Fruit fly (Drosophila melanogaster) whole organism, embryonic: Measurements from ENCODE around the gene bwa.

Experiments used
- Adf1 ChIP-seq: fragments of 200-800 bp; sonication (Bioruptor generic); IDR thresholded peaks from 2 replicates; pipeline ENCODE4 v1.3.6; 2022; ENCODE audit warnings: missing biosample characterization, missing genetic modification characterization
- Atf-2 ChIP-seq: fragments of 200-800 bp; sonication (Bioruptor generic); optimal IDR thresholded peaks from 2 replicates; lab custom pipeline; 2016; ENCODE audit warnings: missing biosample characterization, missing genetic modification characterization
- Atf3 ChIP-seq: fragments of 200-800 bp; sonication (Bioruptor generic); optimal IDR thresholded peaks from 3 replicates; lab custom pipeline; 2016; ENCODE audit warnings: missing biosample characterization, missing genetic modification characterization
- CG11398 ChIP-seq: fragments of 200-800 bp; sonication (Bioruptor generic); optimal IDR thresholded peaks from 2 replicates; lab custom pipeline; 2016; ENCODE audit warnings: missing biosample characterization, missing genetic modification characterization
- CG16813 ChIP-seq: fragments of 200-800 bp; sonication (Bioruptor generic); IDR thresholded peaks from 3 replicates; pipeline ENCODE4 v1.3.6; 2022; ENCODE audit warnings: missing biosample characterization, missing genetic modification characterization; ENCODE audit not compliant: partially characterized antibody
- CG17568 ChIP-seq: fragments of 200-800 bp; sonication (Bioruptor generic); optimal IDR thresholded peaks from 2 replicates; lab custom pipeline; 2018; ENCODE audit warnings: missing biosample characterization, mild to moderate bottlenecking, missing genetic modification characterization, moderate library complexity
- CG18619 ChIP-seq: fragments of 200-800 bp; sonication (Bioruptor generic); optimal IDR thresholded peaks from 3 replicates; lab custom pipeline; 2017; ENCODE audit warnings: missing biosample characterization, mild to moderate bottlenecking, missing genetic modification characterization
- CG2129 ChIP-seq: fragments of 200-800 bp; sonication (Bioruptor generic); IDR thresholded peaks from 2 replicates; pipeline ENCODE4 v1.3.6; 2022; ENCODE audit warnings: missing biosample characterization, missing genetic modification characterization; ENCODE audit not compliant: partially characterized antibody
- CG31365 ChIP-seq: fragments of 200-800 bp; sonication (Bioruptor generic); optimal IDR thresholded peaks from 2 replicates; lab custom pipeline; 2018; ENCODE audit warnings: missing biosample characterization, mild to moderate bottlenecking, missing genetic modification characterization
- CG32767 ChIP-seq: fragments of 200-800 bp; sonication (Bioruptor generic); IDR thresholded peaks from 2 replicates; pipeline ENCODE4 v1.3.6; 2022; ENCODE audit warnings: missing biosample characterization, missing genetic modification characterization
- CG4707 ChIP-seq: fragments of 200-800 bp; sonication (Bioruptor generic); optimal IDR thresholded peaks from 2 replicates; lab custom pipeline; 2018; ENCODE audit warnings: missing biosample characterization, mild to moderate bottlenecking, missing genetic modification characterization, moderate library complexity
- CG6272 ChIP-seq: fragments of 200-800 bp; sonication (Bioruptor generic); IDR thresholded peaks from 2 replicates; pipeline ENCODE4 v1.3.6; 2022; ENCODE audit warnings: missing biosample characterization, missing genetic modification characterization
- CG6654 ChIP-seq: fragments of 200-800 bp; sonication (Bioruptor generic); optimal IDR thresholded peaks from 2 replicates; lab custom pipeline; 2017; ENCODE audit warnings: missing biosample characterization, mild to moderate bottlenecking, missing genetic modification characterization
- CG6689 ChIP-seq: fragments of 200-800 bp; sonication (Bioruptor generic); IDR thresholded peaks from 2 replicates; pipeline ENCODE4 v1.3.6; 2022; ENCODE audit warnings: missing biosample characterization, missing genetic modification characterization
- CG6813 ChIP-seq: fragments of 200-800 bp; sonication (Bioruptor generic); optimal IDR thresholded peaks from 2 replicates; lab custom pipeline; 2017; ENCODE audit warnings: missing biosample characterization, missing genetic modification characterization, mild to moderate bottlenecking, moderate library complexity, missing genetic modification reagents
- CG7786 ChIP-seq: fragments of 200-800 bp; sonication (Bioruptor generic); optimal IDR thresholded peaks from 2 replicates; lab custom pipeline; 2016; ENCODE audit warnings: missing biosample characterization, missing genetic modification characterization
- CG8290 ChIP-seq, 3 experiments: fragments of 200-800 bp; sonication (Bioruptor generic); optimal IDR thresholded peaks; 2 replicates each; lab custom pipeline; 2016 to 2019; ENCODE audit warnings: missing biosample characterization in 3 of 3, missing genetic modification characterization in 3 of 3, mild to moderate bottlenecking in 2 of 3, moderate library complexity in 1 of 3
- Dek ChIP-seq: fragments of 200-800 bp; sonication (Bioruptor generic); optimal IDR thresholded peaks from 3 replicates; lab custom pipeline; 2019; ENCODE audit warnings: missing biosample characterization, mild to moderate bottlenecking, missing genetic modification characterization, moderate library complexity
- Ets65A ChIP-seq: fragments of 200-800 bp; sonication (Bioruptor generic); peaks from one replicate; lab custom pipeline; 2016; ENCODE audit warnings: missing biosample characterization, missing genetic modification characterization
- Gug ChIP-seq: fragments of 200-800 bp; sonication (Bioruptor generic); IDR thresholded peaks from 4 replicates; pipeline ENCODE4 v1.3.6; 2022; ENCODE audit warnings: missing biosample characterization, missing genetic modification characterization
- Hand ChIP-seq: fragments of 200-800 bp; sonication (Bioruptor generic); optimal IDR thresholded peaks from 2 replicates; lab custom pipeline; 2017; ENCODE audit warnings: mild to moderate bottlenecking, missing biosample characterization, missing genetic modification reagents, missing genetic modification characterization
- Kr ChIP-seq: fragments of 200-800 bp; sonication (Bioruptor generic); optimal IDR thresholded peaks from 2 replicates; lab custom pipeline; 2017; ENCODE audit warnings: missing biosample characterization, mild to moderate bottlenecking, missing genetic modification characterization
- MESR4 ChIP-seq: fragments of 200-800 bp; sonication (Bioruptor generic); optimal IDR thresholded peaks from 2 replicates; lab custom pipeline; 2018; ENCODE audit warnings: missing biosample characterization, mild to moderate bottlenecking, missing genetic modification characterization, moderate library complexity
- Side ChIP-seq: fragments of 200-800 bp; sonication (Bioruptor generic); optimal IDR thresholded peaks from 2 replicates; lab custom pipeline; 2016; ENCODE audit warnings: missing biosample characterization, missing genetic modification characterization
- Trl ChIP-seq, 3 experiments: fragments of >200 bp in 2 of 3; fragments of 200-800 bp in 1 of 3; sonication (Bioruptor generic) in 1 of 3; optimal IDR thresholded peaks; 2 replicates in 1 of 3; 3 replicates in 2 of 3; lab custom pipeline; 2016 to 2017; ENCODE audit warnings: missing biosample characterization in 1 of 3, missing genetic modification characterization in 1 of 3
- amos ChIP-seq: fragments of 200-800 bp; sonication (Bioruptor generic); IDR thresholded peaks from 2 replicates; pipeline ENCODE4 v1.3.6; 2022; ENCODE audit warnings: missing biosample characterization, missing genetic modification characterization; ENCODE audit not compliant: partially characterized antibody
- ato ChIP-seq: fragments of 200-800 bp; sonication (Bioruptor generic); IDR thresholded peaks from 2 replicates; pipeline ENCODE4 v1.3.6; 2022; ENCODE audit warnings: missing biosample characterization, missing genetic modification characterization; ENCODE audit not compliant: partially characterized antibody
- az2 ChIP-seq: fragments of 200-800 bp; sonication (Bioruptor generic); optimal IDR thresholded peaks from 3 replicates; lab custom pipeline; 2016; ENCODE audit warnings: missing biosample characterization, missing genetic modification characterization
- chinmo ChIP-seq: fragments of 200-800 bp; sonication (Bioruptor generic); IDR thresholded peaks from 4 replicates; pipeline ENCODE4 v1.3.6; 2022; ENCODE audit warnings: missing biosample characterization, missing genetic modification characterization; ENCODE audit not compliant: partially characterized antibody
- croc ChIP-seq: fragments of 200-800 bp; sonication (Bioruptor generic); conservative IDR thresholded peaks from 3 replicates; pipeline ENCODE4 v1.3.6; 2022; ENCODE audit warnings: missing biosample characterization, missing genetic modification characterization
- fd102C ChIP-seq: fragments of 200-800 bp; sonication (Bioruptor generic); optimal IDR thresholded peaks from 2 replicates; lab custom pipeline; 2018; ENCODE audit warnings: missing biosample characterization, mild to moderate bottlenecking, missing genetic modification characterization, moderate library complexity
- gcm ChIP-seq: fragments of 200-800 bp; sonication (Bioruptor generic); optimal IDR thresholded peaks from 2 replicates; lab custom pipeline; 2019; ENCODE audit warnings: missing biosample characterization, mild to moderate bottlenecking, missing genetic modification characterization, moderate library complexity
- gt ChIP-seq: fragments of 200-800 bp; sonication (Bioruptor generic); IDR thresholded peaks from 2 replicates; pipeline ENCODE4 v1.3.6; 2022; ENCODE audit warnings: missing biosample characterization, missing genetic modification characterization
- insv ChIP-seq, 2 experiments: fragments of 200-800 bp; sonication (Bioruptor generic); optimal IDR thresholded peaks; 3 replicates each; lab custom pipeline; 2016 to 2018; ENCODE audit warnings: missing biosample characterization in 2 of 2, missing genetic modification characterization in 2 of 2
- klu ChIP-seq: fragments of 200-800 bp; sonication (Bioruptor generic); IDR thresholded peaks from 2 replicates; pipeline ENCODE4 v1.3.6; 2022; ENCODE audit warnings: missing biosample characterization, missing genetic modification characterization
- nerfin-1 ChIP-seq: fragments of 200-800 bp; sonication (Bioruptor generic); optimal IDR thresholded peaks from 3 replicates; lab custom pipeline; 2019; ENCODE audit warnings: missing biosample characterization, mild to moderate bottlenecking, missing genetic modification characterization, moderate library complexity
- nmo ChIP-seq: fragments of 200-800 bp; sonication (Bioruptor generic); optimal IDR thresholded peaks from 2 replicates; lab custom pipeline; 2018; ENCODE audit warnings: missing biosample characterization, mild to moderate bottlenecking, missing genetic modification characterization, moderate library complexity
- nom ChIP-seq: fragments of 200-800 bp; sonication (Bioruptor generic); optimal IDR thresholded peaks from 2 replicates; lab custom pipeline; 2017; ENCODE audit warnings: missing biosample characterization, missing genetic modification characterization, mild to moderate bottlenecking, moderate library complexity, missing genetic modification reagents
- pros ChIP-seq: fragments of 200-800 bp; sonication (Bioruptor generic); optimal IDR thresholded peaks from 3 replicates; lab custom pipeline; 2019; ENCODE audit warnings: missing biosample characterization, mild to moderate bottlenecking, missing genetic modification characterization, moderate library complexity
- ranshi ChIP-seq: fragments of 200-800 bp; sonication (Bioruptor generic); IDR thresholded peaks from 2 replicates; pipeline ENCODE4 v1.3.6; 2022; ENCODE audit warnings: missing biosample characterization, missing genetic modification characterization
- shn ChIP-seq: fragments of 200-800 bp; sonication (Bioruptor generic); optimal IDR thresholded peaks from 3 replicates; lab custom pipeline; 2016; ENCODE audit warnings: missing biosample characterization, missing genetic modification characterization
- slbo ChIP-seq: fragments of 200-800 bp; sonication (Bioruptor generic); IDR thresholded peaks from 2 replicates; pipeline ENCODE4 v1.3.6; 2022; ENCODE audit warnings: missing biosample characterization, missing genetic modification characterization
- so ChIP-seq: fragments of 200-800 bp; sonication (Bioruptor generic); IDR thresholded peaks from 3 replicates; pipeline ENCODE4 v1.3.6; 2022; ENCODE audit warnings: missing biosample characterization, missing genetic modification characterization
- sr ChIP-seq: fragments of 200-800 bp; sonication (Bioruptor generic); IDR thresholded peaks from 3 replicates; pipeline ENCODE4 v1.3.6; 2022; ENCODE audit warnings: missing biosample characterization, missing genetic modification characterization
- stwl ChIP-seq: fragments of 200-800 bp; sonication (Bioruptor generic); optimal IDR thresholded peaks from 3 replicates; lab custom pipeline; 2018; ENCODE audit warnings: missing biosample characterization, mild to moderate bottlenecking, missing genetic modification characterization, moderate library complexity
- tin ChIP-seq: fragments of 200-800 bp; sonication (Bioruptor generic); optimal IDR thresholded peaks from 3 replicates; lab custom pipeline; 2016; ENCODE audit warnings: missing biosample characterization, missing genetic modification characterization
- twi ChIP-seq: fragments of 200-800 bp; optimal IDR thresholded peaks from 2 replicates; lab custom pipeline; 2019; ENCODE audit warnings: missing biosample characterization, mild to moderate bottlenecking, missing genetic modification characterization, moderate library complexity
- wek ChIP-seq: fragments of 200-800 bp; sonication (Bioruptor generic); optimal IDR thresholded peaks from 3 replicates; lab custom pipeline; 2018; ENCODE audit warnings: missing biosample characterization, mild to moderate bottlenecking, missing genetic modification characterization, moderate library complexity

The bwa gene

dm6 chr2L:20091094-20091679 is 25.0 kb downstream of the bwa start, which contains the start of the genes CG10747 and Pyroxd1 (continued):
- TF ChIP-seq CG4707 (GFP tag; lab: Kevin White, UChicago) (peak; percentile 85), Dek (tag; lab: Kevin White, UChicago) (peak; percentile 98), Kr (GFP tag; lab: Kevin White, UChicago) (no peak), pros (GFP tag; lab: Kevin White, UChicago) (peak; percentile 31), so (GFP tag; lab: Robert Waterston, UW) (peak; percentile 96), CG17568 (GFP tag; lab: Kevin White, UChicago) (peak; percentile 96), slbo (peak; percentile 98), az2 (peak; percentile 98), stwl (tag; lab: Kevin White, UChicago) (peak; percentile 45), CG6654 (GFP tag; lab: Kevin White, UChicago) (peak; percentile 93), CG8290 (GFP tag; optimal IDR thresholded peaks at IDR 0.05; lab: Kevin White, UChicago) (peak; percentile 83), CG8290 (tag; optimal IDR thresholded peaks at IDR 0.05; lab: Kevin White, UChicago) (peak; percentile 86 to 96), CG2129 (no peak), Side (peak; percentile 91), sr (GFP tag; lab: Robert Waterston, UW) (peak; percentile 73; the same call in 2 of the 3 replicates), MESR4 (GFP tag; lab: Kevin White, UChicago) (peak; percentile 80), Ets65A (GFP tag; lab: Kevin White, UChicago) (peak; percentile 99), amos (GFP tag; lab: Robert Waterston, UW) (no peak; the same call in 1 of the 2 replicates), gcm (GFP tag; lab: Kevin White, UChicago) (peak; percentile 96), nerfin-1 (tag; lab: Kevin White, UChicago) (peak; percentile 92), shn (GFP tag; lab: Kevin White, UChicago) (peak; percentile 96), CG6689 (GFP tag; lab: Robert Waterston, UW) (peak; percentile 97), ranshi (GFP tag; lab: Robert Waterston, UW) (peak; percentile 94), Adf1 (GFP tag; lab: Robert Waterston, UW) (peak; percentile 83), nom (peak; percentile 95), croc (peak; percentile 94), chinmo (0 out of 4 replicates have a peak, but pooled peaks have one; percentile 63), Atf3 (GFP tag; lab: Kevin White, UChicago) (peak; percentile 87), twi (tag; lab: Kevin White, UChicago) (peak; percentile 94), Hand (GFP tag; lab: Kevin White, UChicago) (peak; percentile 94), Trl (optimal IDR thresholded peaks at IDR 0.05; lab: Kevin White, UChicago) (no peak), Trl (GFP tag; optimal IDR thresholded peaks at IDR 0.05; lab: Kevin White, UChicago) (peak; percentile 95), CG32767 (peak; percentile 95), CG7786 (GFP tag; lab: Kevin White, UChicago) (peak; percentile 95), Gug (GFP tag; lab: Robert Waterston, UW) (peak; percentile 97), ato (GFP tag; lab: Robert Waterston, UW) (no peak), CG16813 (GFP tag; lab: Robert Waterston, UW) (no peak), CG18619 (GFP tag; lab: Kevin White, UChicago) (peak; percentile 97), Atf-2 (GFP tag; lab: Kevin White, UChicago) (peak; percentile 93), gt (GFP tag; lab: Robert Waterston, UW) (peak; percentile 81), CG31365 (tag; lab: Kevin White, UChicago) (peak; percentile 85), nmo (GFP tag; lab: Kevin White, UChicago) (peak; percentile 98), insv (GFP tag; optimal IDR thresholded peaks at IDR 0.05; lab: Kevin White, UChicago) (peak in 1 of 2 experiments; percentile 83), tin (peak; percentile 97), CG6813 (peak; percentile 91), CG6272 (peak; percentile 92), klu (GFP tag; lab: Robert Waterston, UW) (peak; percentile 95), fd102C (GFP tag; lab: Kevin White, UChicago) (peak; percentile 40), wek (GFP tag; lab: Kevin White, UChicago) (peak; percentile 82), CG11398 (GFP tag; lab: Kevin White, UChicago) (peak; percentile 87)
